Worm (Caenorhabditis elegans) whole organism, early embryonic: ENCODE measurements around the gene Y62H9A.1.

Experiments
- F13C5.2 ChIP-seq: sonication (generic microtip); optimal IDR thresholded peaks from 2 replicates; lab custom pipeline; 2017; ENCODE audit warnings: mild to moderate bottlenecking, missing genetic modification characterization, inconsistent platforms, missing compliant biosample characterization
- ama-1 ChIP-seq: fragments of 150-350 bp; optimal IDR thresholded peaks from 2 replicates; lab custom pipeline; 2014
- ceh-13 ChIP-seq: fragments of 200-800 bp; sonication (Bioruptor generic); optimal IDR thresholded peaks from 2 replicates; lab custom pipeline; 2018; ENCODE audit warnings: mild to moderate bottlenecking, missing genetic modification characterization, missing compliant biosample characterization
- ets-7 ChIP-seq: sonication (generic microtip); optimal IDR thresholded peaks from 2 replicates; lab custom pipeline; 2016; ENCODE audit warnings: missing genotype, missing genetic modification characterization, missing compliant biosample characterization
- flt-1 ChIP-seq: fragments of 200-800 bp; sonication (Bioruptor generic); IDR thresholded peaks from 2 replicates; pipeline ENCODE4 v1.3.6; 2022; ENCODE audit warnings: missing genetic modification characterization, missing compliant biosample characterization
- hnd-1 ChIP-seq: sonication (generic microtip); optimal IDR thresholded peaks from 2 replicates; lab custom pipeline; 2016; ENCODE audit warnings: missing genetic modification characterization, missing compliant biosample characterization
- tra-4 ChIP-seq: sonication (generic microtip); optimal IDR thresholded peaks from 2 replicates; lab custom pipeline; 2017; ENCODE audit warnings: missing genetic modification characterization, missing compliant biosample characterization

- TF ChIP-seq ama-1 (lab: Kevin White, UChicago) (no peak), flt-1 (GFP tag; lab: Robert Waterston, UW) (no peak), ceh-13 (GFP tag; lab: Kevin White, UChicago) (no peak), tra-4 (tag; lab: Kevin White, UChicago) (no peak), F13C5.2 (tag; lab: Kevin White, UChicago) (no peak), ets-7 (tag; lab: Kevin White, UChicago) (no peak), hnd-1 (tag; lab: Kevin White, UChicago) (no peak)
These were observed 2.8 kb downstream of the Y62H9A.1 start, which contains the start of gene Y62H9A.2 for ce11 chrX:11878109-11878508.
